Fruit fly (Drosophila melanogaster) ovary, adult (tissue): Measurements from ENCODE around the gene ATPsyndelta.

Experiments
- CG17801 ChIP-seq: fragments of 200-800 bp; optimal IDR thresholded peaks from 2 replicates; lab custom pipeline; 2019; ENCODE audit warnings: missing biosample characterization, mild to moderate bottlenecking, missing genetic modification characterization, moderate library complexity; ENCODE audit not compliant: partially characterized antibody

Gene ATPsyndelta

dm6 chrX:10212687-10213329 is at the start of gene ATPsyndelta:
ATPsyndelta (plus strand) TSS chrX:10212970.
- no peak for TF ChIP-seq CG17801 (GFP tag; lab: Kevin White, UChicago)

DNA sequence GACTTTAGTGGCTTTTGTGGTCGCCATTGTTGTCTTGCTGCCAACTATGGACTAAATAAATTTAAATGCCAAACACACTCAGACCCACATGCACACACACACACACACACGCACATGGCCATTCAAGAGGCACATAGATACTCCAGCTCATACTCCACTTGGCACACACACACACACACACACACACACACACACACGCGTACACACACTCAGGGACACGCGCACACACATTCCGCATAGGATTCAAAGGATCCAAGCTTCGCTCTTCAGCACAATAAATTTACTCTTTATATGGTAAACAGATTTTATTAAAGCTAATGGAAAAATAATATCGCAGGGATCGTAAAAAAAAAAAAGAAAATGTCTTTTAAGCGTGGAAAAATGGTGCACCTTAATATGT is 29.9 kb upstream of the ATPsyndelta start:
- no peak for TF ChIP-seq CG17801 (GFP tag; lab: Kevin White, UChicago)

dm6 chrX:10184355-10185058 is 28.3 kb upstream of the ATPsyndelta start:
- TF ChIP-seq CG17801 (GFP tag; lab: Kevin White, UChicago): no peak

- no peak for TF ChIP-seq CG17801 (GFP tag; lab: Kevin White, UChicago)
Measured at dm6 chrX:10202595-10202994, 10.2 kb upstream of the ATPsyndelta start.

DNA sequence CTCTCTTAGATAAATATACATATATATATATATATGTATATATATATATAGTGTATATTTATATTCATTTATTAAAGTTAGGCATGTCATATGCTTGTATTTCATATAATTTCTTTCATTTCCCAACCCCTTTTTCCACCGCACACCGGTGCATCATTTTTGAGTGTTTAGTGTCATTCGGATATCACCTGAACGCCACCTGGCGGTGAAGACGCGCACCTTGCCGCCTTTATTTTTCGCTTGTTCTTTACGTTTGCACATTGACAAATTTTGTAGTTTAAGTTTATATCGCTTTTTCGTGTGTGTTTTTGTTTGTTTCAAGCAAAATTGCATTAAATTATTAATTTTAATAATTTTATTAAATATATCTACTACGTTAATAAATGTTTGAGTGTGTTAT is 6.7 kb upstream of the ATPsyndelta start:
- no peak for TF ChIP-seq CG17801 (GFP tag; lab: Kevin White, UChicago)

dm6 chrX:10209556-10210164 is 3.1 kb upstream of the ATPsyndelta start:
- no peak for TF ChIP-seq CG17801 (GFP tag; lab: Kevin White, UChicago)

- TF ChIP-seq CG17801 (GFP tag; lab: Kevin White, UChicago): peak; percentile 70
Measured at dm6 chrX:10210317-10210873, 2.4 kb upstream of the ATPsyndelta start.

DNA sequence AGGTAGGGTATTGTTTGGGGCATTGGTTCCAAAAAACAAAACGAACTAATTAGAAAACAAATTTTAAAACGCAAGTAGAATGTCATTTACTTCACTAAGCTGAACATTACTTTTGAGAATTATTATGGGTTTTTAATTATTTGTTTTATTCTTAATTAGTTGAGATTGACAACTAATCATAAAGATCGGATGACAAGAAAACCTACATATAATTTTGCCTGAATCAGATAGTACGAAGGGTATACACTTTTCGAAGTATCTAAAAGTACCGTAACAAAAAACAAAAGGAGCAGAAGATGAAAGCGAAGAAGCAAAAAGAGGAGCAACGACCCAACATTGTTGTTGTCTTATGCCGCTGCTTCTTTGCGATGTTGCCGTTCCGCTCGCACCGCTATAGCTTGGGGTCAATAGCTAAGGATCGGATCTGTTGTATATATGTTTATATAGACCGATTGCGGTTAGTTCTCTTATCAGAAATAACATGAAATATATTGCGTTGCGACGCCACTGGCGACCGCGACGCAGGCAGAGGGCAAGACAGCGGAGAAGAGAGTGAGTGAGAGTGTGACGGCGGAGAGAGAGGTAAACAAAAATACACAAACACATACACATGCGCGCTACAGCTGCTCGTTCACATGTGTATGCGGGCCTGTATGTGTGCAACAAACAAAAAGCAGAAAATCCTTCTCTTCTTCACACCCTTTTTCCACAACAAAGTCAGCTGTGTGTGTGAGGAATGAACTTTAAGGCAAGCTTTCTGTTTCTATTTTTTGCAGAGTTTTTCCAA is 1.4 kb upstream of the ATPsyndelta start:
- TF ChIP-seq CG17801 (GFP tag; lab: Kevin White, UChicago): peak; percentile 79

dm6 chrX:10212118-10212517 is 652 bp upstream of the ATPsyndelta start, which contains the start of gene Ypel:
Ypel (minus strand) TSS chrX:10212374.
- TF ChIP-seq CG17801 (GFP tag; lab: Kevin White, UChicago): no peak

DNA sequence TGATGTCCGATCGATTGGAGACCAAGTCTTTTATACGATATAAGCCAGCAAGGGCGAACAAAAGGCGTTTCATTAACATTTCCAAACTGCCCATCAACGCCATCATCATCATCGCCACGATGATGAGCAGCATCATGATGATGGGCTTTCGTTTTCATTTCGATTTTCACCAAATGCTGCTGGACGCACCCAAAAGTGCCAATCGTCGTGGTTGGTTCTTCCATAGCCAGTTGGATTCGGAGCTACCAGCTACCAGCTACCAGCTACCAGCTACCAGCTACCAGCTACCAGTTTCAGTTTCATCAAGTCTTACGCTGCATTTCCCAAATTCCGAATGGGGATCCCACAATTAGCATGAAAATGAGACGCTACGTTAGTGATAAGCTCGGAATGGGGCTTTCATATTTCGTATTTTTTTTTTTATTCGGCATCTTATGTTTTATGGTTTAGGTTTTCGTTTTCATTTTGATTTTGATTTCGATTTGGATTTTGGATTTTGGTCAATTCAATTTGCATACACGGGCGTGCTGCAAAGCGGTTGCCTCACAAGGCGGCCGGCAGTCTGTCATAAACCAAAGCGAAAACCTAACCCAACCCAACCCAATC is 4.0 kb downstream of the ATPsyndelta start, which contains the start of gene CG2962:
Gene CG2962 (minus strand): TSS at position 9 of the 606 bp plus-strand sequence.
- no peak for TF ChIP-seq CG17801 (GFP tag; lab: Kevin White, UChicago)

DNA sequence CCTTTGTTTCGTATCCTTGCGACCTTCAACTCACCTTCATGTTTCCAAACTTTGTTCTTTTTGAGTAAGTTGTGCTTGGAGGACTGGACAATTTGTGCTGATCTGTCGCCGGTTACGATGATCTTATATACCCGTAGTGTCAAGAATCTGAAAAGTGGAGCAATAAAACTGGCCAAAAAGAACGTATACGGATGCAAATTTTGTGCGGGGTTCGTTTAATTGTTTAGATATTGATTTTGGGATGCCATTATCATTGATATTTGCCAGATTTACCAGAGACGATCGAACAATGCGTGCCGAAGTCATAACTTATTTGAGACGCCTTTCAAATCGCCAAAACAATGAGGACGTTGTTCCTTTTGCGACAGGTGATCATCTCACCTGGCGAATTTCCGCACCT is 6.3 kb downstream of the ATPsyndelta start, which contains the start of gene CG15308:
Gene CG15308 (minus strand): TSS at position 101 of the 400 bp plus-strand sequence.
- no peak for TF ChIP-seq CG17801 (GFP tag; lab: Kevin White, UChicago)

DNA sequence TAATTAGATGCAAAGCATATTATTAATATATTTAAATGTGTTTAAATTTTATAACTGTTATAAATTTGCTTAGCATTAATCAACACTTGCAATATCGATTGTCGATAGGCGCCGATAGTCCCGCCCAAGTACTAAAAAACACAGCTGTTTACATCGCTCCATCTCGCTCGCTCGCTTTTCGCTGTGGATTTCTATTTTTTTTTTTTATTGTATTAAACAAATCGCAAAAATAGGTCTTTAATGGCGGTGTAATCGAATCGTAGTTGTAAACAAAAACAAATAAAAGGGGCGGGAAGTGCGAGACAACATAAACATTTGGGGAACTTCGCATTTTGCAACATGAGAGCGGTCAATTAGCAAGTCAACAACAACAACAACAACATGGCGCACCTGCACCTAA is 7.2 kb downstream of the ATPsyndelta start, which contains the start of gene CG34408:
Gene CG34408 (plus strand): TSS at position 156 of the 400 bp plus-strand sequence.
- peak; percentile 48 for TF ChIP-seq CG17801 (GFP tag; lab: Kevin White, UChicago)

dm6 chrX:10232497-10232896 is 19.7 kb downstream of the ATPsyndelta start:
- peak; percentile 28 for TF ChIP-seq CG17801 (GFP tag; lab: Kevin White, UChicago)

DNA sequence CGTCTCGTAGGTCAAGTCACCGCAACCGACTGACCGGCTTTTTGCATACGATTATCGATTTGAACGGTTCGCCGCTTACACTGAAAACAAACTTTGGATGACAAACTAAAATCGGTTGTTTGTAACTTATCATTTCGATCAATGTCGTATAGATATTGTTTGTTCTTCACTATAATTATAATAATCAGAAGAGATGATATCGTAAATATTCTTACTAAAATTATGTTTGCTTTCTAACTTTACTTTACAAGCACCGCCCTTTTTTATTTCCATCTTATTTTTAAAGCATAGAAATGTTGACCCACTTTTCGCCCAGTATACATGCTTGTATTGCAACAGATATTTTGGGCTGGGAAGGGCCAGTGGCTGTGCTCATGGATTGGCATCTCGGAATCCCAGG is 20.3 kb downstream of the ATPsyndelta start, which contains the start of gene CG2961:
Gene CG2961 (minus strand): TSS at position 16 of the 400 bp plus-strand sequence.
- TF ChIP-seq CG17801 (GFP tag; lab: Kevin White, UChicago): no peak
